Worm (Caenorhabditis elegans) whole organism, L1 larva: Measurements from ENCODE around the gene C25F9.4.

Source experiments
- blmp-1 ChIP-seq: fragments of 150-350 bp; optimal IDR thresholded peaks from 2 replicates; lab custom pipeline; 2014; ENCODE audit warnings: missing biosample characterization, missing genetic modification characterization
- dsc-1 ChIP-seq: sonication (generic microtip); optimal IDR thresholded peaks from 2 replicates; lab custom pipeline; 2016; ENCODE audit warnings: mild to moderate bottlenecking, missing genetic modification characterization, missing compliant biosample characterization
- grh-1 ChIP-seq: fragments of 200-800 bp; sonication (Bioruptor generic); IDR thresholded peaks from 2 replicates; pipeline ENCODE4 v1.3.6; 2022; ENCODE audit warnings: missing genetic modification reagents, missing genetic modification characterization, missing compliant biosample characterization
- lin-35 ChIP-seq, 2 experiments: fragments of 150-350 bp; optimal IDR thresholded peaks; 2 replicates each; lab custom pipeline; 2014; ENCODE audit warnings: missing biosample characterization in 2 of 2, missing genetic modification characterization in 2 of 2, missing genetic modification reagents in 2 of 2
- lin-39 ChIP-seq: fragments of 150-350 bp; optimal IDR thresholded peaks from 2 replicates; lab custom pipeline; 2014; ENCODE audit warnings: missing biosample characterization, missing genetic modification reagents, missing genetic modification characterization
- mdl-1 ChIP-seq, 2 experiments: fragments of 150-350 bp; optimal IDR thresholded peaks; 2 replicates each; lab custom pipeline; 2014 to 2017; ENCODE audit warnings: missing biosample characterization in 2 of 2, missing genetic modification characterization in 2 of 2, inconsistent platforms in 1 of 2
- nhr-11 ChIP-seq: fragments of 150-350 bp; optimal IDR thresholded peaks from 2 replicates; lab custom pipeline; 2014; ENCODE audit warnings: missing biosample characterization, missing genetic modification characterization
- nhr-84 ChIP-seq: sonication (generic microtip); optimal IDR thresholded peaks from 2 replicates; lab custom pipeline; 2017; ENCODE audit warnings: missing biosample characterization, missing genetic modification characterization
- nhr-85 ChIP-seq: sonication (generic microtip); peaks from one replicate; lab custom pipeline; 2016; ENCODE audit warnings: missing genetic modification characterization, inconsistent platforms, missing compliant biosample characterization
- pqm-1 ChIP-seq: sonication (generic microtip); optimal IDR thresholded peaks from 3 replicates; lab custom pipeline; 2017; ENCODE audit warnings: missing biosample characterization, missing genetic modification characterization
- snpc-4 ChIP-seq: fragments of 150-350 bp; optimal IDR thresholded peaks from 2 replicates; lab custom pipeline; 2014; ENCODE audit warnings: missing biosample characterization, missing genetic modification characterization
- unc-86 ChIP-seq: sonication (generic microtip); optimal IDR thresholded peaks from 2 replicates; lab custom pipeline; 2016; ENCODE audit warnings: missing genetic modification characterization, missing compliant biosample characterization
- zag-1 ChIP-seq: fragments of 150-350 bp; optimal IDR thresholded peaks from 2 replicates; lab custom pipeline; 2014; ENCODE audit warnings: missing biosample characterization, missing genetic modification characterization

- TF ChIP-seq grh-1 (GFP tag; lab: Robert Waterston, UW) (no peak), pqm-1 (tag; lab: Kevin White, UChicago) (no peak), snpc-4 (no peak), blmp-1 (no peak), nhr-11 (tag; lab: Kevin White, UChicago) (no peak), zag-1 (tag; lab: Kevin White, UChicago) (no peak), lin-39 (tag; lab: Kevin White, UChicago) (no peak), mdl-1 (tag; optimal IDR thresholded peaks at IDR 0.05; lab: Kevin White, UChicago) (no peak), nhr-85 (tag; lab: Kevin White, UChicago) (no peak), dsc-1 (tag; lab: Kevin White, UChicago) (no peak), unc-86 (tag; lab: Kevin White, UChicago) (no peak), lin-35 (GFP tag; optimal IDR thresholded peaks at IDR 0.05; lab: Kevin White, UChicago) (no peak), nhr-84 (tag; lab: Kevin White, UChicago) (no peak)
Observed at ce11 chrV:19402855-19403254, 13.5 kb downstream of the C25F9.4 start, which contains the start of gene C25F9.12.
